Fruit fly (Drosophila melanogaster): ENCODE results near the gene IP3K2.

IP3K2 gene

DNA sequence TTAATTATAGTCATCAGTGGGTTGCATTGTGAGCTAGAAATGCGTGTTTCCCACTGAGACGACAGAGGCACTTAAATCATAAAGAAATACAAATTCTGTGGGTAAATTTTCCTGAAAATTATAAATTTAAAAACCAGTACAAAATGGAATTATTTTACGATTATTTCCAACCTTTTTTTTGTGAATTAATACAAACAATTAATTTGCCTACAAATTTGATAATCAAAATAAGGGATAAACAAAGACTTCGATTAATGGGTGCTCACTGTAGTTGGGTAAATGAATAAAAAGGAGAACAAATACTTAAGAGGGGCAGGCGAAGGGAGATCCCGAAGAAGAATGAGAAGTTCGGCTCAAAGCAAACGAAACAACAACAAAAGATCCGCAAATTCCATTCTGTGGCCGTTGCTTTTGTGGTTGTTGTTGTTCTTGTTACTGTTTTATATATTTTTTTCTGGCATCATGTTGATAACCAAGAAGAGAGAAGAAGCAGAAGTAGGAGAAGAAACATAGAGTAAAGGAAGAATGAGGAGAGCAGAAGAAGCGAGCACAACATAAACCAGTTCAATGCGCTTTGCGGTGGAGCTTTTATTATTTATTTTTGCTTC lies 19.4 kb upstream of the IP3K2 start:
- TF ChIP-seq ase (GFP tag; IDR thresholded peaks at IDR 0.05) (no peak), ems (GFP tag; optimal IDR thresholded peaks at IDR 0.05) (no peak), sd (tag; optimal IDR thresholded peaks at IDR 0.05) (peak; percentile 35), schlank (tag; optimal IDR thresholded peaks at IDR 0.05) (no peak), psq (GFP tag; optimal IDR thresholded peaks at IDR 0.05) (peak; percentile 55), oc (tag; optimal IDR thresholded peaks at IDR 0.05) (no peak), CG12659 (GFP tag; optimal IDR thresholded peaks at IDR 0.05) (no peak), CG3281 (GFP tag; optimal IDR thresholded peaks at IDR 0.05) (no peak), Fer3 (tag; optimal IDR thresholded peaks at IDR 0.05) (no peak), slbo (GFP tag; IDR thresholded peaks at IDR 0.05) (peak; percentile 27; the same call in 1 of the 2 replicates), sens-2 (GFP tag; IDR thresholded peaks at IDR 0.05) (no peak), CG10321 (GFP tag; IDR thresholded peaks at IDR 0.05) (0 out of 2 replicates have a peak, but pooled peaks have one; percentile 30), corto (GFP tag; optimal IDR thresholded peaks at IDR 0.05) (peak; percentile 27), CG2120 (GFP tag; optimal IDR thresholded peaks at IDR 0.05) (peak; percentile 32), pzg (GFP tag; optimal IDR thresholded peaks at IDR 0.05) (no peak), grau (tag; optimal IDR thresholded peaks at IDR 0.05) (peak; percentile 89), CG16863 (GFP tag; optimal IDR thresholded peaks at IDR 0.05) (no peak), unpg (GFP tag; optimal IDR thresholded peaks at IDR 0.05) (peak; percentile 5), Vsx1 (GFP tag; optimal IDR thresholded peaks at IDR 0.05) (no peak), fu2 (GFP tag; optimal IDR thresholded peaks at IDR 0.05) (no peak), CG30403 (GFP tag; optimal IDR thresholded peaks at IDR 0.05) (peak; percentile 14), CG11504 (tag; optimal IDR thresholded peaks at IDR 0.05) (peak; percentile 58), row (GFP tag; IDR thresholded peaks at IDR 0.05) (peak; percentile 35; the same call in 1 of the 3 replicates), Drgx (GFP tag; IDR thresholded peaks at IDR 0.05) (no peak), dmrt11E (tag; optimal IDR thresholded peaks at IDR 0.05) (no peak), CG4360 (GFP tag; IDR thresholded peaks at IDR 0.05) (peak; percentile 73), Atf3 (GFP tag; optimal IDR thresholded peaks at IDR 0.05) (no peak), sim (GFP tag; IDR thresholded peaks at IDR 0.05) (no peak), sens (GFP tag) (peak; percentile 48)

DNA sequence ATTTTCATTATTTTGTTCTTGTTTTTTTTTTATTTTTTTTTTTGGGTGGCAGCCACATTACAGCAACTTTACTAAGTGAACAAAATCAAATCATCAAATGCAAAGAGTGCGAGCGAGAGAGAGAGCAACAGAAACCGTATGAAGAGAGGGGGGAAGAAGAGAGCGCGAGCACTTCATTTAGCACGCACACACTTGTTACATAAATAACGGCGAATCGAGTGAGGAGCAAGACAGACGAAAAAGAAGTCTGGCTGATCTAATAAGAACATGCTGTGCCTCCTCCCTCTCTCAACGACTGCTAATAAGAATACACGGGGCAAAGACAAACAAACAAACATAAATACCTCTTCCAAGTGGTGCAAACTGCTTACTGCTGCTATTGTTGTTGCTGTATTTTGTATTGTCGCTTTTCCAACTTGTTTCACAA lies 18.9 kb upstream of the IP3K2 start:
- TF ChIP-seq CG6813 (GFP tag; optimal IDR thresholded peaks at IDR 0.05) (peak; percentile 19), slp2 (GFP tag; optimal IDR thresholded peaks at IDR 0.05) (no peak), sim (GFP tag; IDR thresholded peaks at IDR 0.05) (0 out of 2 replicates have a peak, but pooled peaks have one; percentile 9), mirr (GFP tag; optimal IDR thresholded peaks at IDR 0.05) (peak; percentile 34), CG31365 (tag; optimal IDR thresholded peaks at IDR 0.05) (peak; percentile 51), Atf6 (GFP tag; IDR thresholded peaks at IDR 0.05) (no peak), CG4730 (GFP tag; IDR thresholded peaks at IDR 0.05) (no peak), Elba2 (GFP tag; optimal IDR thresholded peaks at IDR 0.05) (peak; percentile 66), nmo (GFP tag; optimal IDR thresholded peaks at IDR 0.05) (no peak), cg (GFP tag; optimal IDR thresholded peaks at IDR 0.05) (peak; percentile 42), CG15601 (tag; optimal IDR thresholded peaks at IDR 0.05) (no peak), disco-r (GFP tag; optimal IDR thresholded peaks at IDR 0.05) (no peak), wek (GFP tag; optimal IDR thresholded peaks at IDR 0.05) (no peak), Eip74EF (GFP tag; optimal IDR thresholded peaks at IDR 0.05) (no peak), CG9797 (GFP tag; optimal IDR thresholded peaks at IDR 0.05) (no peak), CG17829 (tag; optimal IDR thresholded peaks at IDR 0.05) (no peak), CG13296 (GFP tag; optimal IDR thresholded peaks at IDR 0.05) (no peak), tap (tag; optimal IDR thresholded peaks at IDR 0.05) (no peak), stwl (tag; optimal IDR thresholded peaks at IDR 0.05) (no peak), insv (GFP tag; optimal IDR thresholded peaks at IDR 0.05) (peak; percentile 90 to 98), ems (GFP tag; optimal IDR thresholded peaks at IDR 0.05) (no peak), pfk (GFP tag; optimal IDR thresholded peaks at IDR 0.05) (no peak), CG34422 (GFP tag; IDR thresholded peaks at IDR 0.05) (no peak), Rx (GFP tag; IDR thresholded peaks at IDR 0.05) (no peak)

Data from whole organism, embryonic.